Worm (Caenorhabditis elegans): ENCODE results near the gene F13E9.13.

The F13E9.13 gene

ce11 chrIV:10918877-10919560, 37.7 kb downstream of the F13E9.13 start:
- peak in 1 of 6 experiments; percentile 57 for TF ChIP-seq elt-3 (tag; optimal IDR thresholded peaks at IDR 0.05)
- peak; percentile 84 for TF ChIP-seq fkh-8 (tag; optimal IDR thresholded peaks at IDR 0.05)
- TF ChIP-seq alr-1 (tag; optimal IDR thresholded peaks at IDR 0.05; ENCODE audit: borderline replicate concordance) = no peak
- no peak for TF ChIP-seq fkh-4 (tag; optimal IDR thresholded peaks at IDR 0.05; ENCODE audit: borderline replicate concordance)
- no peak for TF ChIP-seq mab-9 (GFP tag; IDR thresholded peaks at IDR 0.05)
- TF ChIP-seq xbp-1 (tag; optimal IDR thresholded peaks at IDR 0.05) = peak; percentile 83
- peak; percentile 99 for TF ChIP-seq lin-14 (GFP tag; optimal IDR thresholded peaks at IDR 0.05)
- TF ChIP-seq ztf-11 (tag; optimal IDR thresholded peaks at IDR 0.05) = no peak
- TF ChIP-seq dpl-1 (GFP tag; optimal IDR thresholded peaks at IDR 0.05) = peak; percentile 47 to 64 (median 54)
- TF ChIP-seq aly-2 (tag; optimal IDR thresholded peaks at IDR 0.05) = no peak
- peak; percentile 48 to 81 (median 50) for TF ChIP-seq ceh-82 (tag; optimal IDR thresholded peaks at IDR 0.05)
- peak; percentile 87 for TF ChIP-seq tbx-2 (tag; optimal IDR thresholded peaks at IDR 0.05)
- peak; percentile 92 for TF ChIP-seq nhr-20 (tag; optimal IDR thresholded peaks at IDR 0.05)
- TF ChIP-seq nhr-19 (GFP tag; conservative IDR thresholded peaks at IDR 0.05) = peak; percentile 82
- no peak for TF ChIP-seq ceh-90 (tag; optimal IDR thresholded peaks at IDR 0.05)
- TF ChIP-seq snu-23 (GFP tag; optimal IDR thresholded peaks at IDR 0.05) = peak; percentile 91
- peak; percentile 75 for TF ChIP-seq unc-86 (tag; optimal IDR thresholded peaks at IDR 0.05)
- no peak for TF ChIP-seq zip-4 (GFP tag; optimal IDR thresholded peaks at IDR 0.05)
- peak; percentile 75 for TF ChIP-seq nhr-77 (tag; optimal IDR thresholded peaks at IDR 0.05)
- no peak for TF ChIP-seq Y116A8C.19 (tag; optimal IDR thresholded peaks at IDR 0.05; ENCODE audit: borderline replicate concordance)
- no peak for TF ChIP-seq unc-98 (GFP tag; IDR thresholded peaks at IDR 0.05)
- peak; percentile 72 to 76 for TF ChIP-seq lin-35 (GFP tag; optimal IDR thresholded peaks at IDR 0.05)
- TF ChIP-seq ama-1 (optimal IDR thresholded peaks at IDR 0.05) = no peak
- TF ChIP-seq isw-1 (GFP tag; IDR thresholded peaks at IDR 0.05) = peak; percentile 62
- TF ChIP-seq zag-1 (tag; optimal IDR thresholded peaks at IDR 0.05) = no peak
- TF ChIP-seq F16B12.6 (tag; optimal IDR thresholded peaks at IDR 0.05) = no peak
- TF ChIP-seq C16A3.4 (tag; optimal IDR thresholded peaks at IDR 0.05) = peak; percentile 47
- TF ChIP-seq nhr-47 (tag; optimal IDR thresholded peaks at IDR 0.05) = peak; percentile 81
- no peak for TF ChIP-seq sox-4 (tag; optimal IDR thresholded peaks at IDR 0.05)
- TF ChIP-seq unc-62 (GFP tag; optimal IDR thresholded peaks at IDR 0.05) = no peak
- TF ChIP-seq ceh-8 (GFP tag; optimal IDR thresholded peaks at IDR 0.05) = peak; percentile 63
- peak; percentile 49 for TF ChIP-seq nhr-90 (tag; optimal IDR thresholded peaks at IDR 0.05; ENCODE audit: poor library complexity)
- TF ChIP-seq egl-13 (tag; optimal IDR thresholded peaks at IDR 0.05) = no peak
- TF ChIP-seq mdl-1 (tag; optimal IDR thresholded peaks at IDR 0.05) = peak in 1 of 2 experiments; percentile 93
- TF ChIP-seq pax-3 (tag; optimal IDR thresholded peaks at IDR 0.05) = peak; percentile 9
- TF ChIP-seq unc-130 (tag; optimal IDR thresholded peaks at IDR 0.05) = peak; percentile 51
- no peak for TF ChIP-seq sup-37 (GFP tag; optimal IDR thresholded peaks at IDR 0.05)
- TF ChIP-seq nhr-84 (tag; optimal IDR thresholded peaks at IDR 0.05) = no peak
- no peak for TF ChIP-seq hlh-17 (GFP tag; optimal IDR thresholded peaks at IDR 0.05; ENCODE audit: borderline replicate concordance)
- peak; percentile 57 for TF ChIP-seq elt-2 (tag; optimal IDR thresholded peaks at IDR 0.05)
- TF ChIP-seq mef-2 (tag; optimal IDR thresholded peaks at IDR 0.05) = no peak
- peak; percentile 78 to 88 for TF ChIP-seq efl-1 (optimal IDR thresholded peaks at IDR 0.05)
- peak; percentile 60 to 93 for TF ChIP-seq efl-1 (GFP tag; optimal IDR thresholded peaks at IDR 0.05 in 1 of 2)
- TF ChIP-seq fos-1 (tag; optimal IDR thresholded peaks at IDR 0.05) = peak; percentile 48
- TF ChIP-seq lin-13 (GFP tag; optimal IDR thresholded peaks at IDR 0.05) = peak; percentile 74
- TF ChIP-seq dsc-1 (tag; optimal IDR thresholded peaks at IDR 0.05) = no peak
- peak; percentile 58 for TF ChIP-seq snpc-4 (tag; optimal IDR thresholded peaks at IDR 0.05)
- no peak for TF ChIP-seq vab-15 (tag; optimal IDR thresholded peaks at IDR 0.05)
- peak; percentile 91 for TF ChIP-seq nhr-71 (tag; optimal IDR thresholded peaks at IDR 0.05)
- no peak for TF ChIP-seq nhr-11 (tag; optimal IDR thresholded peaks at IDR 0.05)
- peak; percentile 72 for TF ChIP-seq irx-1 (tag; optimal IDR thresholded peaks at IDR 0.05)
- TF ChIP-seq mep-1 (tag; optimal IDR thresholded peaks at IDR 0.05) = peak; percentile 81
